Worm (Caenorhabditis elegans): ENCODE results near the gene dbt-1.

dbt-1 gene

ce11 chrII:7944333-7944744, 667 bp downstream of the dbt-1 start (continued):
- no peak for TF ChIP-seq egl-43 (GFP tag; IDR thresholded peaks at IDR 0.05)
- TF ChIP-seq nhr-28 (tag; optimal IDR thresholded peaks at IDR 0.05), result peak; percentile 5
- TF ChIP-seq spr-1 (tag; optimal IDR thresholded peaks at IDR 0.05), result no peak
- no peak for TF ChIP-seq F26F4.8 (GFP tag; conservative IDR thresholded peaks at IDR 0.05)
- TF ChIP-seq T20F7.1 (GFP tag; optimal IDR thresholded peaks at IDR 0.05), result peak; percentile 58
- no peak for TF ChIP-seq lin-15B (tag; optimal IDR thresholded peaks at IDR 0.05)
- TF ChIP-seq aha-1 (tag), result peak; percentile 94
- TF ChIP-seq daf-12 (tag; optimal IDR thresholded peaks at IDR 0.05), result no peak
- peak; percentile 66 for TF ChIP-seq dve-1 (tag; optimal IDR thresholded peaks at IDR 0.05; ENCODE audit: insufficient read depth)
- no peak for TF ChIP-seq egl-27 (tag; optimal IDR thresholded peaks at IDR 0.05)
- peak in 1 of 2 experiments; percentile 81 for TF ChIP-seq mdl-1 (tag; optimal IDR thresholded peaks at IDR 0.05)
- no peak for TF ChIP-seq fos-1 (tag; optimal IDR thresholded peaks at IDR 0.05)
- TF ChIP-seq dpl-1 (GFP tag; optimal IDR thresholded peaks at IDR 0.05), result peak; percentile 33
- TF ChIP-seq attf-4 (tag; optimal IDR thresholded peaks at IDR 0.05), result no peak
- TF ChIP-seq Y48G9A.11 (GFP tag; IDR thresholded peaks at IDR 0.05), result no peak
- TF ChIP-seq ama-1 (optimal IDR thresholded peaks at IDR 0.05), result no peak
- TF ChIP-seq ztf-11 (tag; optimal IDR thresholded peaks at IDR 0.05), result no peak
- no peak for TF ChIP-seq cey-2 (tag; optimal IDR thresholded peaks at IDR 0.05; ENCODE audit: borderline replicate concordance, insufficient read depth)
- no peak for TF ChIP-seq Y105C5A.15 (GFP tag; IDR thresholded peaks at IDR 0.05)
- TF ChIP-seq zfp-2 (tag; optimal IDR thresholded peaks at IDR 0.05), result no peak
- no peak for TF ChIP-seq F44E2.7 (GFP tag; IDR thresholded peaks at IDR 0.05)
- TF ChIP-seq skn-1 (tag; optimal IDR thresholded peaks at IDR 0.05), result no peak
- TF ChIP-seq ceh-32 (tag; optimal IDR thresholded peaks at IDR 0.05; ENCODE audit: poor library complexity), result no peak
- TF ChIP-seq pha-4 (GFP tag; IDR thresholded peaks at IDR 0.05), result no peak
- no peak for TF ChIP-seq pha-4 (tag; optimal IDR thresholded peaks at IDR 0.05)

ce11 chrII:7940848-7941247, 4.2 kb downstream of the dbt-1 start, which contains the start of gene ZK669.3:
Gene ZK669.3, plus strand, starts transcription at chrII:7941148.
- no peak for TF ChIP-seq skn-1 (tag; optimal IDR thresholded peaks at IDR 0.05)
- no peak for TF ChIP-seq R02D3.7 (tag; optimal IDR thresholded peaks at IDR 0.05)
- no peak for TF ChIP-seq zfp-2 (tag; optimal IDR thresholded peaks at IDR 0.05)
- no peak for TF ChIP-seq snpc-4 (tag; optimal IDR thresholded peaks at IDR 0.05)
- TF ChIP-seq rbr-2 (tag; optimal IDR thresholded peaks at IDR 0.05), result no peak
- TF ChIP-seq ceh-32 (tag; optimal IDR thresholded peaks at IDR 0.05; ENCODE audit: poor library complexity), result no peak
- no peak for TF ChIP-seq lin-1 (GFP tag; IDR thresholded peaks at IDR 0.05)
- TF ChIP-seq hif-1 (tag; optimal IDR thresholded peaks at IDR 0.05), result no peak
- no peak for TF ChIP-seq F44E2.7 (GFP tag; IDR thresholded peaks at IDR 0.05)
- no peak for TF ChIP-seq lim-7 (GFP tag; IDR thresholded peaks at IDR 0.05)
- no peak for TF ChIP-seq unc-39 (tag; optimal IDR thresholded peaks at IDR 0.05)
- no peak for TF ChIP-seq nhr-42 (GFP tag; IDR thresholded peaks at IDR 0.05)
- no peak for TF ChIP-seq sdz-12 (GFP tag; optimal IDR thresholded peaks at IDR 0.05)
- no peak for TF ChIP-seq ceh-20 (GFP tag; IDR thresholded peaks at IDR 0.05)

DNA sequence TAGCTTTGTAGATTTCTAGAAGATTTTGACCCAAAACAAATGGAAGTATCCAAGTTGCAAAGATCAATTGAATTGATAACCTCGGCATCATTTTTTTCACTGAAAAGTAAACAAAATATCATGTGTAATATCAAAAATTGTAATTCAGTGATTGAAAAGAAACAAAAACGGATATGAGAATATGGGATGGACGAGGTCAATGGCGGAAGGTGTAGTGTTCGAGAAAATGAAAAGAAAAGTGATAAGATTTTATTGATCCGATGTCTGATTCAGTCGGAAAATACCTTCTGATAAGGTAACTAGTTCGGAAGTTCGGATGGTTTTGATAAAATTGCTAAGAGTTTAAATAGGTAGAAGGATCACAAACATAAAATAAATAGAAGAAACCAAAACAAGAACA, 6.9 kb downstream of the dbt-1 start, which contains the start of gene ZK669.2:
ZK669.2 (minus strand) TSS at position 101 of the 400 bp plus-strand sequence.
- no peak for TF ChIP-seq lsy-2 (tag; optimal IDR thresholded peaks at IDR 0.05)
- TF ChIP-seq ceh-28 (tag; optimal IDR thresholded peaks at IDR 0.05), result no peak

DNA sequence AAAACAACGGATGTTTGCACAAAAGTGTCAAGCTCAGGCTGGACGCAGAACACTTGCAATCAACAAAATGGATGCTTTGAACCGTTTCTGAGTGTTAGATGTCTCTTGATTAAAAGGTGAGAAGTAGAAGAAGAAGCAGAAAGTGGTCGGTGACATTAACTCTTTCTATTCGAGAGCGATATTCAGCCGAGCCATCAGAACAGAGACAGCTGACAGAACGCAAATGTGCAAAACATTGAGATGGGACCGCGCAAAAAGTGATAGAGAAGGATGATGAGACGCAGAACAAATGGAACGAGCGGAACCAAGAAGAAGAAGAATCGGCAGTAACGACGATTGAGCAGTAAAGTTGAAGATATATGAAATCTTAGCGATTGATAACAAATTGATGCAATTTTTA, 9.4 kb downstream of the dbt-1 start:
- TF ChIP-seq vab-7 (GFP tag; IDR thresholded peaks at IDR 0.05) (no peak), hlh-11 (tag; optimal IDR thresholded peaks at IDR 0.05) (no peak), gei-8 (GFP tag; optimal IDR thresholded peaks at IDR 0.05) (no peak), F49E8.2 (tag; optimal IDR thresholded peaks at IDR 0.05; ENCODE audit: borderline replicate concordance) (no peak), unc-39 (tag; optimal IDR thresholded peaks at IDR 0.05) (no peak), T20F7.1 (GFP tag; optimal IDR thresholded peaks at IDR 0.05) (no peak), zfp-2 (tag; optimal IDR thresholded peaks at IDR 0.05) (no peak), aly-2 (tag; optimal IDR thresholded peaks at IDR 0.05) (no peak), snpc-4 (tag; optimal IDR thresholded peaks at IDR 0.05) (no peak), lin-39 (tag; optimal IDR thresholded peaks at IDR 0.05) (no peak), ctbp-1 (GFP tag; IDR thresholded peaks at IDR 0.05) (no peak), nhr-25 (tag; optimal IDR thresholded peaks at IDR 0.05; ENCODE audit: borderline replicate concordance, insufficient read depth) (no peak), lin-38 (GFP tag; IDR thresholded peaks at IDR 0.05) (no peak), php-3 (GFP tag; IDR thresholded peaks at IDR 0.05) (no peak)
